Worm (Caenorhabditis elegans): ENCODE results near the gene Y41C4A.12.

The Y41C4A.12 gene

ce11 chrIII:11696273-11696672 lies 30.2 kb downstream of the Y41C4A.12 start, which contains the start of gene Y41C4A.6 (continued):
- TF ChIP-seq egl-44 (GFP tag; IDR thresholded peaks at IDR 0.05): no peak

- TF ChIP-seq F52B5.7 (tag; optimal IDR thresholded peaks at IDR 0.05): no peak
- TF ChIP-seq attf-6 (GFP tag; IDR thresholded peaks at IDR 0.05): 0 out of 2 replicates have a peak, but pooled peaks have one; percentile 18
- no peak for TF ChIP-seq sdz-38 (tag; optimal IDR thresholded peaks at IDR 0.05)
Measured at ce11 chrIII:11694975-11695374, 31.5 kb downstream of the Y41C4A.12 start, which contains the start of gene Y41C4A.22. Gene Y41C4A.22 (plus strand): TSS chrIII:11695275.

- TF ChIP-seq attf-5 (GFP tag; optimal IDR thresholded peaks at IDR 0.05): no peak
- TF ChIP-seq D2030.7 (GFP tag; IDR thresholded peaks at IDR 0.05): no peak
- TF ChIP-seq F23B12.7 (tag; optimal IDR thresholded peaks at IDR 0.05; ENCODE audit: insufficient read depth): no peak
- TF ChIP-seq ztf-25 (GFP tag; IDR thresholded peaks at IDR 0.05): no peak
- no peak for TF ChIP-seq B0035.1 (tag; optimal IDR thresholded peaks at IDR 0.05)
- TF ChIP-seq Y95B8A.8 (GFP tag; IDR thresholded peaks at IDR 0.05): no peak
- TF ChIP-seq C17E4.6 (GFP tag; IDR thresholded peaks at IDR 0.05): no peak
- no peak for TF ChIP-seq sea-2 (GFP tag; IDR thresholded peaks at IDR 0.05)
- no peak for TF ChIP-seq madf-8 (GFP tag; conservative IDR thresholded peaks at IDR 0.05)
- no peak for TF ChIP-seq atf-7 (tag; optimal IDR thresholded peaks at IDR 0.05)
- TF ChIP-seq nhr-179 (tag; optimal IDR thresholded peaks at IDR 0.05): no peak
- TF ChIP-seq pbrm-1 (GFP tag; IDR thresholded peaks at IDR 0.05): peak; percentile 46; the same call in 1 of the 2 replicates
- TF ChIP-seq F37B4.10 (GFP tag; IDR thresholded peaks at IDR 0.05): no peak
- TF ChIP-seq repo-1 (tag; optimal IDR thresholded peaks at IDR 0.05): peak; percentile 51
- TF ChIP-seq lin-35 (GFP tag; optimal IDR thresholded peaks at IDR 0.05): peak in 1 of 3 experiments; percentile 44
- TF ChIP-seq hmg-20 (GFP tag; IDR thresholded peaks at IDR 0.05): 0 out of 2 replicates have a peak, but pooled peaks have one; percentile 21
- TF ChIP-seq ets-4 (GFP tag; optimal IDR thresholded peaks at IDR 0.05): no peak
- TF ChIP-seq dox-1 (GFP tag; IDR thresholded peaks at IDR 0.05): no peak; the same call in 1 of the 2 replicates
- no peak for TF ChIP-seq lsy-27 (tag; optimal IDR thresholded peaks at IDR 0.05; ENCODE audit: borderline replicate concordance, insufficient read depth)
- TF ChIP-seq him-1 (tag; optimal IDR thresholded peaks at IDR 0.05): no peak
- no peak for TF ChIP-seq nhr-27 (tag; optimal IDR thresholded peaks at IDR 0.05)
- TF ChIP-seq efl-1 (GFP tag; optimal IDR thresholded peaks at IDR 0.05): no peak
- TF ChIP-seq dpff-1 (tag; optimal IDR thresholded peaks at IDR 0.05): peak; percentile 80
- no peak for TF ChIP-seq T07F8.4 (tag; optimal IDR thresholded peaks at IDR 0.05)
- TF ChIP-seq aptf-3 (GFP tag; IDR thresholded peaks at IDR 0.05): no peak
- TF ChIP-seq let-526 (GFP tag; IDR thresholded peaks at IDR 0.05): peak; percentile 58; the same call in 1 of the 2 replicates
- no peak for TF ChIP-seq K12H6.12 (tag; optimal IDR thresholded peaks at IDR 0.05)
- TF ChIP-seq rec-8 (tag; optimal IDR thresholded peaks at IDR 0.05): no peak
- TF ChIP-seq ztf-3 (GFP tag; optimal IDR thresholded peaks at IDR 0.05): no peak
- TF ChIP-seq zim-3 (tag; optimal IDR thresholded peaks at IDR 0.05): peak; percentile 51
- no peak for TF ChIP-seq rcor-1 (GFP tag; IDR thresholded peaks at IDR 0.05)
- no peak for TF ChIP-seq Y67H2A.10 (GFP tag; conservative IDR thresholded peaks at IDR 0.05)
- TF ChIP-seq B0261.1 (tag; optimal IDR thresholded peaks at IDR 0.05): no peak
- no peak for TF ChIP-seq cebp-2 (GFP tag; IDR thresholded peaks at IDR 0.05)
- no peak for TF ChIP-seq tlf-1 (GFP tag; optimal IDR thresholded peaks at IDR 0.05)
- TF ChIP-seq ccch-3 (GFP tag; optimal IDR thresholded peaks at IDR 0.05): no peak
- TF ChIP-seq hsf-1 (GFP tag; IDR thresholded peaks at IDR 0.05): 0 out of 2 replicates have a peak, but pooled peaks have one; percentile 19
- no peak for TF ChIP-seq attf-3 (GFP tag; conservative IDR thresholded peaks at IDR 0.05)
- TF ChIP-seq F10E7.11 (tag; optimal IDR thresholded peaks at IDR 0.05): no peak
- TF ChIP-seq hrde-1 (tag; optimal IDR thresholded peaks at IDR 0.05; ENCODE audit: borderline replicate concordance): no peak
- no peak for TF ChIP-seq hlh-26 (GFP tag; conservative IDR thresholded peaks at IDR 0.05)
Measured at ce11 chrIII:11694506-11694947, 32.0 kb downstream of the Y41C4A.12 start.

Data from whole organism, young adult.